Fruit fly (Drosophila melanogaster): ENCODE measurements around the gene rept.

rept gene

dm6 chr3L:19294235-19294612 lies 39.1 kb downstream of the rept start, which contains the start of gene fal (continued):
- TF ChIP-seq CG1233 (GFP tag; optimal IDR thresholded peaks at IDR 0.05): no peak
- TF ChIP-seq org-1 (GFP tag; optimal IDR thresholded peaks at IDR 0.05): no peak
- TF ChIP-seq CG9932 (GFP tag; IDR thresholded peaks at IDR 0.05): peak; percentile 63
- TF ChIP-seq Vsx1 (GFP tag; optimal IDR thresholded peaks at IDR 0.05): no peak
- peak; percentile 19 for TF ChIP-seq pnt (GFP tag; optimal IDR thresholded peaks at IDR 0.05)
- no peak for TF ChIP-seq CG16779 (GFP tag; IDR thresholded peaks at IDR 0.05)
- TF ChIP-seq CG3847 (GFP tag; IDR thresholded peaks at IDR 0.05): peak; percentile 30; the same call in 1 of the 2 replicates
- TF ChIP-seq Fer3 (tag; optimal IDR thresholded peaks at IDR 0.05): no peak
- peak; percentile 26 for TF ChIP-seq Dip3 (GFP tag; optimal IDR thresholded peaks at IDR 0.05)
- TF ChIP-seq nmo (GFP tag; optimal IDR thresholded peaks at IDR 0.05): peak; percentile 63
- TF ChIP-seq Bdp1 (GFP tag; optimal IDR thresholded peaks at IDR 0.05): no peak
- no peak; the same call in 1 of the 2 replicates for TF ChIP-seq lmd (GFP tag; IDR thresholded peaks at IDR 0.05)
- peak; percentile 75; the same call in 2 of the 3 replicates for TF ChIP-seq CG2199 (GFP tag; IDR thresholded peaks at IDR 0.05)
- no peak for TF ChIP-seq Sin3A (optimal IDR thresholded peaks at IDR 0.05)
- peak; percentile 90 for TF ChIP-seq Sry-δ (GFP tag; optimal IDR thresholded peaks at IDR 0.05)
- peak; percentile 7 for TF ChIP-seq mam (GFP tag; optimal IDR thresholded peaks at IDR 0.05)
- TF ChIP-seq Hey (tag; optimal IDR thresholded peaks at IDR 0.05): no peak
- peak; percentile 61; the same call in 1 of the 3 replicates for TF ChIP-seq ken (GFP tag; IDR thresholded peaks at IDR 0.05)
- TF ChIP-seq pfk (GFP tag; optimal IDR thresholded peaks at IDR 0.05): no peak
- TF ChIP-seq Hr78 (GFP tag; optimal IDR thresholded peaks at IDR 0.05): no peak
- TF ChIP-seq nau (GFP tag; optimal IDR thresholded peaks at IDR 0.05): no peak
- TF ChIP-seq BtbVII (GFP tag; optimal IDR thresholded peaks at IDR 0.05): no peak
- peak; percentile 66; the same call in 2 of the 3 replicates for TF ChIP-seq Opbp (GFP tag; IDR thresholded peaks at IDR 0.05; ENCODE audit: partially characterized antibody)
- no peak for TF ChIP-seq CG11398 (GFP tag; optimal IDR thresholded peaks at IDR 0.05)
- TF ChIP-seq gfzf (GFP tag; optimal IDR thresholded peaks at IDR 0.05): peak; percentile 48
- peak; percentile 50; the same call in 1 of the 2 replicates for TF ChIP-seq Rfx (GFP tag; IDR thresholded peaks at IDR 0.05)
- peak; percentile 95 for TF ChIP-seq CG11560 (tag; IDR thresholded peaks at IDR 0.05)
- no peak for TF ChIP-seq chm (GFP tag; IDR thresholded peaks at IDR 0.05)
- no peak for TF ChIP-seq CG43689 (GFP tag; IDR thresholded peaks at IDR 0.05)
- no peak for TF ChIP-seq E2f1 (GFP tag; IDR thresholded peaks at IDR 0.05)
- peak; percentile 9 for TF ChIP-seq Chrac-16 (GFP tag; optimal IDR thresholded peaks at IDR 0.05)
- TF ChIP-seq MTF-1 (GFP tag; optimal IDR thresholded peaks at IDR 0.05; ENCODE audit: borderline replicate concordance): no peak
- peak; percentile 22; the same call in 1 of the 2 replicates for TF ChIP-seq onecut (GFP tag; IDR thresholded peaks at IDR 0.05)
- TF ChIP-seq tna (GFP tag; IDR thresholded peaks at IDR 0.05; ENCODE audit: partially characterized antibody): no peak
- TF ChIP-seq CG12155 (GFP tag; optimal IDR thresholded peaks at IDR 0.05): peak; percentile 30
- peak; percentile 87 for TF ChIP-seq Ets65A (GFP tag)
- TF ChIP-seq klu (GFP tag; IDR thresholded peaks at IDR 0.05): no peak
- peak; percentile 28; the same call in 1 of the 2 replicates for TF ChIP-seq Ptx1 (GFP tag; IDR thresholded peaks at IDR 0.05)
- peak; percentile 24; the same call in 1 of the 2 replicates for TF ChIP-seq ato (GFP tag; IDR thresholded peaks at IDR 0.05; ENCODE audit: partially characterized antibody)
- TF ChIP-seq HLHmδ (GFP tag; optimal IDR thresholded peaks at IDR 0.05): no peak
- no peak for TF ChIP-seq CG34422 (GFP tag; IDR thresholded peaks at IDR 0.05)
- peak; percentile 82 for TF ChIP-seq stwl (tag; optimal IDR thresholded peaks at IDR 0.05)
- TF ChIP-seq Lhr (GFP tag; optimal IDR thresholded peaks at IDR 0.05): peak; percentile 91
- peak; percentile 23; the same call in 1 of the 3 replicates for TF ChIP-seq tgo (GFP tag; IDR thresholded peaks at IDR 0.05)
- peak; percentile 78 for TF ChIP-seq pita (GFP tag; optimal IDR thresholded peaks at IDR 0.05)
- TF ChIP-seq CTCF (GFP tag; optimal IDR thresholded peaks at IDR 0.05): peak; percentile 95
- 0 out of 2 replicates have a peak, but pooled peaks have one; percentile 7 for TF ChIP-seq NFAT (GFP tag; IDR thresholded peaks at IDR 0.05)
- no peak; the same call in 2 of the 3 replicates for TF ChIP-seq row (GFP tag; IDR thresholded peaks at IDR 0.05)
- no peak for TF ChIP-seq mirr (GFP tag; optimal IDR thresholded peaks at IDR 0.05)
- TF ChIP-seq amos (GFP tag; IDR thresholded peaks at IDR 0.05; ENCODE audit: partially characterized antibody): peak; percentile 65
- peak; percentile 72 for TF ChIP-seq pzg (GFP tag; optimal IDR thresholded peaks at IDR 0.05)
- no peak for TF ChIP-seq CG12744 (GFP tag; optimal IDR thresholded peaks at IDR 0.05)

Data from whole organism, embryonic.